Worm (Caenorhabditis elegans) whole organism, mixed stage, embryonic: ENCODE measurements around the gene srh-255.

Experiments
- ces-1 ChIP-seq: fragments of 150-350 bp; optimal IDR thresholded peaks from 2 replicates; lab custom pipeline; 2014; ENCODE audit warnings: missing biosample characterization, missing genetic modification reagents, missing genetic modification characterization
- elt-3 ChIP-seq: fragments of 150-350 bp; optimal IDR thresholded peaks from 2 replicates; lab custom pipeline; 2014; ENCODE audit warnings: missing biosample characterization, missing genetic modification characterization
- lsy-2 ChIP-seq: fragments of 150-350 bp; optimal IDR thresholded peaks from 2 replicates; lab custom pipeline; 2014; ENCODE audit warnings: missing biosample characterization, missing genetic modification characterization

DNA sequence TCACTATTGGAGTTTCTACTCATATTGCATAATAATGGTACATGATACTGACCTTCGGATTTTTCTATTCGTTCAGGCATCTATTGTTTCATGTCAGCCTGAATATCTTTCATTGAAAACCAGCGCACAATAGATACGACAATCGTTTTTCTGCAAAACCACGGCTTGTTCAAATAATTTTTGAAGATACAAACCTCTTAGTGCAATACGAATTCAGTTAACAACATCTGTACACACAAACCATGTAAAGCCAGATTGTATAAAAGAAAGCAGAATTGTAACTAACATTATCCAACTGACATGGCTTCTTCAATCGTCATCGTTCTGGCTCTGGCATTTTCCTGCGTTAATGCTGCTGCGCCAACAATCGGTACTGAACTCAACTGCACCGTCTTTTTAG lies 40.7 kb downstream of the srh-255 start, which contains the start of gene ZK218.7:
- TF ChIP-seq lsy-2 (tag; lab: Kevin White, UChicago), result no peak
- no peak for TF ChIP-seq elt-3 (tag; lab: Kevin White, UChicago)
- no peak for TF ChIP-seq ces-1 (GFP tag; lab: Kevin White, UChicago)
